Worm (Caenorhabditis elegans) whole organism, early embryonic: Measurements from ENCODE around the gene col-94.

Source experiments
- B0310.2 ChIP-seq: sonication (generic microtip); optimal IDR thresholded peaks from 2 replicates; lab custom pipeline; 2016; ENCODE audit warnings: mild to moderate bottlenecking, missing genetic modification characterization, missing compliant biosample characterization
- F13C5.2 ChIP-seq: sonication (generic microtip); optimal IDR thresholded peaks from 2 replicates; lab custom pipeline; 2017; ENCODE audit warnings: mild to moderate bottlenecking, missing genetic modification characterization, inconsistent platforms, missing compliant biosample characterization
- ama-1 ChIP-seq: fragments of 150-350 bp; optimal IDR thresholded peaks from 2 replicates; lab custom pipeline; 2014
- ceh-13 ChIP-seq: fragments of 200-800 bp; sonication (Bioruptor generic); optimal IDR thresholded peaks from 2 replicates; lab custom pipeline; 2018; ENCODE audit warnings: mild to moderate bottlenecking, missing genetic modification characterization, missing compliant biosample characterization

ce11 chrIII:10995156-10995555 lies 7.5 kb upstream of the col-94 start, which contains the start of gene dmsr-5:
- TF ChIP-seq ama-1 (lab: Kevin White, UChicago) (no peak), ceh-13 (GFP tag; lab: Kevin White, UChicago) (no peak), B0310.2 (tag; lab: Kevin White, UChicago) (no peak), F13C5.2 (tag; lab: Kevin White, UChicago) (no peak)
